Worm (Caenorhabditis elegans): ENCODE results near the gene srh-62.

Gene srh-62

DNA sequence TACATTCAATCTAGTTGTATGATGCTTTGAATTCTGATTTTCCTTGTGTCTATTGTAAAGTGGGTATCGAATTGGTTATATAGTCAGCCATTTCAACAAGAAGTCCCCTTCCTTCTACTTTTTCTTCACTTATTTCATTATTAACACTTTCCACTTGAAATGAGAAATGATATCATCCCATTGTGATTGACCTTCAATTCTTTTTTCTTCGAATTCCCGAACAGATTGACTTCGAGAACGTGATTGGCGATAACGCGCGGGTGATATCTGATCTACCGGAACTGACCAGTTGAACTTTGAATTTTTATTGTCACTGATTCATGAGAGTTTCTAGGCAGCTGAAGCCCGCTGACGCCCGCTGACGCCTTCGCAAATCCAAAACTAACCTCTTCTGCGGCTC, 24.7 kb downstream of the srh-62 start:
- TF ChIP-seq lsy-2 (tag; optimal IDR thresholded peaks at IDR 0.05), result no peak
- peak; percentile 1 for TF ChIP-seq fos-1 (tag; optimal IDR thresholded peaks at IDR 0.05)
- TF ChIP-seq ztf-11 (tag; optimal IDR thresholded peaks at IDR 0.05), result no peak
- peak; percentile 75 for TF ChIP-seq sma-9 (GFP tag; optimal IDR thresholded peaks at IDR 0.05)
- no peak for TF ChIP-seq sma-9 (tag; optimal IDR thresholded peaks at IDR 0.05)
- TF ChIP-seq skn-1 (tag; optimal IDR thresholded peaks at IDR 0.05), result no peak
- no peak for TF ChIP-seq ztf-4 (tag; optimal IDR thresholded peaks at IDR 0.05)
- peak; percentile 40 for TF ChIP-seq nhr-25 (tag; optimal IDR thresholded peaks at IDR 0.05)
- TF ChIP-seq egl-27 (tag; optimal IDR thresholded peaks at IDR 0.05), result no peak
- TF ChIP-seq nhr-21 (tag; optimal IDR thresholded peaks at IDR 0.05), result peak; percentile 31

DNA sequence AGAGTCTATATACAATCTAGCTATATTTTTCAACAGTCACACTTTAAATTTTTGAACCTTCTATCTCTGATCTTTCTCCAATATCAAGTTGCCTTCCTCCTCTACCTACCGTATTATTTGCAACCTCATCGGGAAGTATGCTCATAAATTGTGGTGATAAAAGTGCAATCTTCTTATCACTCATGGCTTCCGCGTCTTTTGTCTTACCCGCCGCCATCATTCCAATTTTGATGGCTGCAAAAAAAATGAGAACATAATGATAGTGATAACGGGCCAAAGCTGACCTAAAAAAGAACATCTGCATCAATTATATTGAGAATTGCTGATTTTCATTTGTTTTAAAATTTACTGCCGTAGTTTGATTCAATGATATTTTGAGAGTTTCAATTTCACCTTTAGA, 26.1 kb downstream of the srh-62 start:
- TF ChIP-seq snpc-4 (tag; optimal IDR thresholded peaks at IDR 0.05) (no peak), fos-1 (tag; optimal IDR thresholded peaks at IDR 0.05) (peak; percentile 55)

DNA sequence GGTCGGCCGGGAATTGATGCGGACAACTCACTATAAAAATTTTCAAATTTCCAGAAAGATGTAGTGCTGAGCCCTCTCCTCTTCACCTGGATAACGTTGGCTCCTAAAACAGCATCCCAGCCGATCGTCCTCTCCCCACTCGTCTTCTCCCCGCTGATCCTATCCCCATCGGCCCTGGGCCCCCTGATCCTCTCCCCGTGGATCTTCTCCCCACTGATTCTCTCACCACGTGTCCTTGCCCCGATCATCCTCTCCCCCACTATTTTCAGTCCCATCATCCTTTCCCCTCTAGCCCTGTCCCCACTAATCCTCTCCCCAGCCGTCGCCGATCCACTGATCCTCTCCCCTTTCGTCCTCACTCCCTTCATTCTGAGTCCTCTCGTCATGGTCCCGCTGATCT, 29.7 kb downstream of the srh-62 start:
- no peak for TF ChIP-seq lin-11 (tag; optimal IDR thresholded peaks at IDR 0.05)
- no peak for TF ChIP-seq nhr-237 (tag; optimal IDR thresholded peaks at IDR 0.05)
- TF ChIP-seq unc-55 (GFP tag; optimal IDR thresholded peaks at IDR 0.05), result no peak
- TF ChIP-seq ceh-16 (tag; optimal IDR thresholded peaks at IDR 0.05), result no peak

DNA sequence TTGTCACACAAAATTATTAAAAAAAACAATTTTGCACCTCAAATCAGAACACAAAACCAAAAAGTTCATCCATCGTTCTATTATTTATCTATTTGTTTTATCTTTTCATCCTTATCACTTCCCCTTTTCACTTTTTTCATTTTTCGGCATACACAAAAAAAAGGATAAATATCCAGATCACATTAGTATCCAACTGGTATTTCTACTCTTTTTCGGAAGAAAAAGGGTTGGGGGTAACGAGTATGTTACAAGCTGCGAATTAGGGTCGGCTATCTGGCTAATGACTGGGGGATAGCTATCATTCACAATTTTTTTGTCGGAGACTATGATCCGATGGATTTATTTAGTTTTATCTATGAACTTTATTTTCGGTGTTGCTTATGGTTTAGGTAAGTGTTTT, 32.9 kb downstream of the srh-62 start, which contains the start of gene mltn-7:
mltn-7 (plus strand) TSS at position 301 of the 400 bp plus-strand sequence.
- TF ChIP-seq nhr-11 (tag; optimal IDR thresholded peaks at IDR 0.05) (no peak), zag-1 (tag; optimal IDR thresholded peaks at IDR 0.05) (no peak), mbf-1 (tag; optimal IDR thresholded peaks at IDR 0.05) (no peak), nhr-10 (tag; optimal IDR thresholded peaks at IDR 0.05) (no peak), gmeb-1 (tag; optimal IDR thresholded peaks at IDR 0.05) (no peak), skn-1 (tag; optimal IDR thresholded peaks at IDR 0.05) (no peak), sma-3 (GFP tag; optimal IDR thresholded peaks at IDR 0.05) (no peak), aly-2 (tag; optimal IDR thresholded peaks at IDR 0.05) (no peak), snpc-4 (tag; optimal IDR thresholded peaks at IDR 0.05) (no peak), C34F6.9 (tag; optimal IDR thresholded peaks at IDR 0.05) (no peak), lin-39 (tag; optimal IDR thresholded peaks at IDR 0.05) (no peak), fos-1 (tag; optimal IDR thresholded peaks at IDR 0.05) (no peak), nhr-12 (tag; optimal IDR thresholded peaks at IDR 0.05) (no peak), nhr-25 (tag; optimal IDR thresholded peaks at IDR 0.05) (no peak), mdl-1 (tag; optimal IDR thresholded peaks at IDR 0.05) (no peak), nhr-77 (tag; optimal IDR thresholded peaks at IDR 0.05) (no peak), R02D3.7 (tag; optimal IDR thresholded peaks at IDR 0.05) (no peak), lsy-2 (tag; optimal IDR thresholded peaks at IDR 0.05) (no peak), nhr-21 (tag; optimal IDR thresholded peaks at IDR 0.05) (no peak)

DNA sequence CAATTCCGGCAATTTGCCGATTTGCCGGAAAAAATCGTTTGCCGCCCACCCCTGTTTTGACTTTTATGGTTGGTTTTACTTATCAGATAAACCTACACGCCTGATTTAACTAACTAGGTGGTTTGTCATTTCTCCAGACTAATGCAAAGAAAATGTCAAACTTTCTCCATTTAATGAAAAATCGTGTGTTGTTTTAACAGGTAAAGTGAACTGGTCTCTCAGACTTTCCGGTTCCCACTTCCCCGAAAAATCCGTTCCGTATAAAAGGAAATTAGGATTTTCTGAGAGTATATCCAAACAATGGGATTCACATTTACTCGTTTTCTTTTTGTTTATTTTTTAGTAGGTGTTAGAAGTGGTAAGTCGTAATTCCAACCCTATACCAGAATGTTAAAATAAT, 38.3 kb downstream of the srh-62 start, which contains the start of gene mltn-6:
mltn-6 (plus strand) TSS at position 301 of the 400 bp plus-strand sequence.
- TF ChIP-seq blmp-1 (tag; optimal IDR thresholded peaks at IDR 0.05; ENCODE audit: insufficient read depth) (no peak), C34F6.9 (tag; optimal IDR thresholded peaks at IDR 0.05) (no peak), alr-1 (tag; optimal IDR thresholded peaks at IDR 0.05) (no peak), zag-1 (tag; optimal IDR thresholded peaks at IDR 0.05) (no peak), mdl-1 (tag; optimal IDR thresholded peaks at IDR 0.05) (no peak), elt-1 (tag; optimal IDR thresholded peaks at IDR 0.05) (no peak), ceh-16 (tag; optimal IDR thresholded peaks at IDR 0.05) (no peak), nhr-12 (tag; optimal IDR thresholded peaks at IDR 0.05) (no peak), unc-62 (GFP tag; optimal IDR thresholded peaks at IDR 0.05) (no peak), lsy-2 (tag; optimal IDR thresholded peaks at IDR 0.05) (no peak), ztf-11 (tag; optimal IDR thresholded peaks at IDR 0.05) (no peak), aly-2 (tag; optimal IDR thresholded peaks at IDR 0.05) (no peak), nhr-6 (tag; optimal IDR thresholded peaks at IDR 0.05) (no peak), nhr-10 (tag; optimal IDR thresholded peaks at IDR 0.05) (no peak), nhr-237 (tag; optimal IDR thresholded peaks at IDR 0.05) (no peak), unc-55 (GFP tag; optimal IDR thresholded peaks at IDR 0.05) (no peak), sma-9 (GFP tag; optimal IDR thresholded peaks at IDR 0.05) (no peak), sma-9 (tag; optimal IDR thresholded peaks at IDR 0.05) (no peak)

DNA sequence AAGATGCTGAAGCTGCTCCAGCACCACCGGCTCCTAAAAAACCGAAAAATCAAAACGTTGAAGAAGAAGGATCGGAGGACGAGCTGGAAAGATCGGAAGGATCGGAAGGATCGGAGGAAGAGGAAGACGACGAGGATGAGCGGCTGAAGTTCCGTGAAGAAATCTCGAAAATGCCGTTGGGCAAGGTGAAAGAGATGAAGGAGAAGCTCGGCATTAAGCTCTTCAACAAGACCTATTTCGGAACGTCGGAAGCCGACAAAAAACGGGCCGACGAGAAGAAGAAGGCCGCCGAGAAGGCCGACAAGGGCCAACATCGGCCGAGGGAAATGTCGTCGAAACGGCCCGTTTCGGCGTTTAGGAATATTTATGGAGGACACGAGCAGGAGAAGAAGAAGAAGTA, 41.6 kb downstream of the srh-62 start:
- no peak for TF ChIP-seq ztf-1 (GFP tag; conservative IDR thresholded peaks at IDR 0.05)
- no peak for TF ChIP-seq ztf-11 (tag; optimal IDR thresholded peaks at IDR 0.05)
- TF ChIP-seq crh-2 (tag; optimal IDR thresholded peaks at IDR 0.05), result no peak
- TF ChIP-seq unc-39 (tag; optimal IDR thresholded peaks at IDR 0.05), result no peak
- TF ChIP-seq aly-2 (tag; optimal IDR thresholded peaks at IDR 0.05), result no peak
- no peak for TF ChIP-seq peb-1 (tag; optimal IDR thresholded peaks at IDR 0.05)

Data from whole organism, L2 larva.